Fruit fly (Drosophila melanogaster) whole organism: Measurements from ENCODE around the gene Smvt.

Source experiments
- CG8478 ChIP-seq: fragments of >200 bp; optimal IDR thresholded peaks from 2 replicates; lab custom pipeline; 2018; ENCODE audit warnings: inconsistent platforms
- Dll ChIP-seq: fragments of >200 bp; optimal IDR thresholded peaks from 2 replicates; lab custom pipeline; 2017
- EcR ChIP-seq, 2 experiments: fragments of >200 bp; optimal IDR thresholded peaks; 2 replicates each; lab custom pipeline; 2017; ENCODE audit warnings: missing biosample characterization in 2 of 2, missing genetic modification characterization in 2 of 2, missing genetic modification reagents in 2 of 2
- pan ChIP-seq: fragments of >200 bp; optimal IDR thresholded peaks from 2 replicates; lab custom pipeline; 2017
- psq ChIP-seq: fragments of >200 bp; optimal IDR thresholded peaks from 2 replicates; lab custom pipeline; 2017
- usp ChIP-seq: fragments of >200 bp; optimal IDR thresholded peaks from 2 replicates; lab custom pipeline; 2017; ENCODE audit warnings: missing biosample characterization, missing genetic modification characterization, mixed read lengths

The Smvt gene

dm6 chr3R:31745629-31746081 lies 15.7 kb downstream of the Smvt start, which contains the start of gene awd:
awd (minus strand) TSS chr3R:31746077.
- TF ChIP-seq pan (lab: Kevin White, UChicago) (no peak), CG8478 (lab: Kevin White, UChicago) (no peak), Dll (lab: Kevin White, UChicago) (no peak), EcR (GFP tag; optimal IDR thresholded peaks at IDR 0.05; lab: Kevin White, UChicago) (no peak), usp (GFP tag; lab: Kevin White, UChicago) (no peak), psq (lab: Kevin White, UChicago) (no peak)

DNA sequence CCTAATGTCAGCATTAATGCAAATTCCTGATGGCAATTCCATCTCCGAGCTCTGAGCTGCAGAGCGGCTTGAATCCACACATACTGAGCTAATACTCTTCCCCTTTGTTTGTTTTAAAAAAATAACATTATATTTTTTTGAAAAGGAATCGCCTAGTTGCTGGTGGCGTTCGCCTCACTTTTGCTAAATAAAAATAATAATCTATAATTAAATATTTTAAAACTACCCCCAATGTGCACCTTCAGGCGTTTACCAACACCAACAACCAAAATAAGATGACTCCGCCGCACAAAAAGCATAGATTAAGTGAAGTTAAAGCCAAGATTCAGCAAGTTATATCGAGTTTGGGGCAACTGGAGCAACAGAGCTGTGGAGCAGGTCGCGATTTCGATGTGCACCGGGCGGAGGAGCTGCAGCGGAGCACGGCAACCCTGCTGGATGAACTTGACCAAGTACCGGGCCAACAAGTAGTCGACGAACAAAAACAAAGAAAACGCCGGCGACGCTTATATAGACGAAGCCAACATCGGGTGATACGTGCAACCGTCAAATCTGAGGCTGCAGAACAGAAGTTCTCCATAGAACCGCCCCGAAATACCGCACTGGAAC lies 17.2 kb downstream of the Smvt start, which contains the start of gene CG1896:
CG1896 (plus strand) TSS at position 239 of the 609 bp plus-strand sequence.
- no peak for TF ChIP-seq Dll (lab: Kevin White, UChicago)
- no peak for TF ChIP-seq CG8478 (lab: Kevin White, UChicago)
- TF ChIP-seq psq (lab: Kevin White, UChicago) = no peak
- no peak for TF ChIP-seq EcR (GFP tag; optimal IDR thresholded peaks at IDR 0.05; lab: Kevin White, UChicago)
- no peak for TF ChIP-seq pan (lab: Kevin White, UChicago)
- no peak for TF ChIP-seq usp (GFP tag; lab: Kevin White, UChicago)

DNA sequence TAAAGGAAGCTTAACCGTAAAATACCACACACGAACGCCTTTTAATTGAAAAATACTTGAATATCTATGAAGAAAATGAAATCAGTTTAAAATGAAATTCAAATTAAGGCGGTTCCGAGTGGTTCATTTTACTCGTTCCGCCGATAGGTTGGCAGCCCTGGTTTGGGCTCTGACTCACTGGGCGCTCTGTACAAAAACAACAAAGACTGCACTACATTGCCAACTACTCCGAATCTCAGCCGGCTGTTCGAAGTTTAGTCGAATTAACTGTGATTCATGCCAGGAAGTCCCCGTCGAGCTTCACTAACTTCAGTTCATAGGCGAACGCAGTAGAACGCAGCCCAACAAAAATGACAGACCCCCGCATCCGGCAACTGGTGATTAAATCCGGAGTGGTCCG lies 18.1 kb downstream of the Smvt start, which contains the start of gene Tbca:
Tbca (plus strand) TSS at position 212 of the 400 bp plus-strand sequence.
- TF ChIP-seq Dll (lab: Kevin White, UChicago) (no peak), CG8478 (lab: Kevin White, UChicago) (no peak), psq (lab: Kevin White, UChicago) (no peak), pan (lab: Kevin White, UChicago) (no peak), usp (GFP tag; lab: Kevin White, UChicago) (no peak), EcR (GFP tag; optimal IDR thresholded peaks at IDR 0.05; lab: Kevin White, UChicago) (no peak)

DNA sequence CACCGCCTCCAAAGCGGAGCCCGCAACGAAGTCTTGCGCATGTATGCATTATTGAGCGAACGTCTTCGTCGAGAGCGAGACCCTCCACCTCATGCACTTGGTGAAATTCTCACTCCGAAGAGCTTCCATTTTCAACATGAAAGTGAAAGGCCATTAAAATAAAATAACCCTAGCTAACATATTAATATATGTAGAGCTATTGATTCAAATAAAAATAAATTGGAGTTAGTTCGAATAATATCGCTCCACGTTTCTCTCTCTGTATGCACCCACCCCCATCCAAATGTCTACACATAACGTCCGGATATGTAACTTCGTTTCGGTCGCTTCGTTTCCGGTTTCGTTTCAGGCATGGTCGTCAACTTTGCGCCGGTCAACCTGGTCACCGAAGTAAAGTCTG lies 20.1 kb downstream of the Smvt start:
- TF ChIP-seq psq (lab: Kevin White, UChicago) = no peak
- no peak for TF ChIP-seq Dll (lab: Kevin White, UChicago)
- TF ChIP-seq usp (GFP tag; lab: Kevin White, UChicago) = no peak
- no peak for TF ChIP-seq EcR (GFP tag; optimal IDR thresholded peaks at IDR 0.05; lab: Kevin White, UChicago)
- no peak for TF ChIP-seq CG8478 (lab: Kevin White, UChicago)
- no peak for TF ChIP-seq pan (lab: Kevin White, UChicago)

- TF ChIP-seq pan (lab: Kevin White, UChicago) (no peak), usp (GFP tag; lab: Kevin White, UChicago) (no peak), EcR (GFP tag; optimal IDR thresholded peaks at IDR 0.05; lab: Kevin White, UChicago) (no peak), psq (lab: Kevin White, UChicago) (no peak), Dll (lab: Kevin White, UChicago) (no peak), CG8478 (lab: Kevin White, UChicago) (no peak)
Measured at dm6 chr3R:31739067-31739786, 22.2 kb downstream of the Smvt start.

DNA sequence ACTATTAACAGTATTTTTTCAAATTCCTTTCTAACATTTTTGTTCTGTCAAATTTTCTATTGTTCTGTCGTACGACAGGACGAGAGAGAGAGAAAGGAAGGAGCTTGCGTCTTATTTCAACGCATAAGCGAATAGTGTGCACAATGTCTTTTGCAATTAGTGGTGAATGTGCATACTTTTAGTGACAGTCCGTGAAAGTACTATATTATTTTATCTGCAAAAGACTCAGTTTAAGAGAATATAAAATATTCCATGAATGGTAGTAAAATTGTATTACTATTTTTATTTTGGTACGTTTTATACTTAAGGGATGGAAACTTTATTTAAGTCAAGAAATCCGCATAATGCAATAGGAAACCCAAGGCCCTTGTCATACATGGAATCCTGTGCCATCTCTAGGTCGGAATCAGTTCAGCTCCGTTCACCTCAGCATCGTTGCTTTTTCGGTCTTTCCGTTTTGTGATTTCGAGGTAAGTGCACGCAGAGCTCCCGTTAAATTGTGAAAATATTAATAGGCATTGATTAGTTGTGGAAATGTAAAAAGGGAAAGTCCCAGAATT lies 23.2 kb downstream of the Smvt start, which contains the start of gene eEF1alpha2:
eEF1alpha2 (plus strand) TSS at position 409 of the 560 bp plus-strand sequence.
- TF ChIP-seq usp (GFP tag; lab: Kevin White, UChicago) = no peak
- TF ChIP-seq psq (lab: Kevin White, UChicago) = no peak
- no peak for TF ChIP-seq EcR (GFP tag; optimal IDR thresholded peaks at IDR 0.05; lab: Kevin White, UChicago)
- TF ChIP-seq Dll (lab: Kevin White, UChicago) = no peak
- no peak for TF ChIP-seq CG8478 (lab: Kevin White, UChicago)
- TF ChIP-seq pan (lab: Kevin White, UChicago) = no peak

- no peak for TF ChIP-seq psq (lab: Kevin White, UChicago)
- no peak for TF ChIP-seq CG8478 (lab: Kevin White, UChicago)
- no peak for TF ChIP-seq EcR (GFP tag; optimal IDR thresholded peaks at IDR 0.05; lab: Kevin White, UChicago)
Measured at dm6 chr3R:31736776-31737175, 24.6 kb downstream of the Smvt start, which contains the start of the genes CstF50 and CG11563. CstF50 (minus strand) TSS chr3R:31736963. CG11563 (plus strand) TSS chr3R:31737035.

- no peak for TF ChIP-seq EcR (GFP tag; optimal IDR thresholded peaks at IDR 0.05; lab: Kevin White, UChicago)
Measured at dm6 chr3R:31727773-31728172, 33.6 kb downstream of the Smvt start.

- no peak for TF ChIP-seq EcR (GFP tag; optimal IDR thresholded peaks at IDR 0.05; lab: Kevin White, UChicago)
- TF ChIP-seq usp (GFP tag; lab: Kevin White, UChicago) = no peak
- TF ChIP-seq Dll (lab: Kevin White, UChicago) = no peak
- no peak for TF ChIP-seq psq (lab: Kevin White, UChicago)
- no peak for TF ChIP-seq pan (lab: Kevin White, UChicago)
- no peak for TF ChIP-seq CG8478 (lab: Kevin White, UChicago)
Measured at dm6 chr3R:31726286-31726685, 35.1 kb downstream of the Smvt start.

DNA sequence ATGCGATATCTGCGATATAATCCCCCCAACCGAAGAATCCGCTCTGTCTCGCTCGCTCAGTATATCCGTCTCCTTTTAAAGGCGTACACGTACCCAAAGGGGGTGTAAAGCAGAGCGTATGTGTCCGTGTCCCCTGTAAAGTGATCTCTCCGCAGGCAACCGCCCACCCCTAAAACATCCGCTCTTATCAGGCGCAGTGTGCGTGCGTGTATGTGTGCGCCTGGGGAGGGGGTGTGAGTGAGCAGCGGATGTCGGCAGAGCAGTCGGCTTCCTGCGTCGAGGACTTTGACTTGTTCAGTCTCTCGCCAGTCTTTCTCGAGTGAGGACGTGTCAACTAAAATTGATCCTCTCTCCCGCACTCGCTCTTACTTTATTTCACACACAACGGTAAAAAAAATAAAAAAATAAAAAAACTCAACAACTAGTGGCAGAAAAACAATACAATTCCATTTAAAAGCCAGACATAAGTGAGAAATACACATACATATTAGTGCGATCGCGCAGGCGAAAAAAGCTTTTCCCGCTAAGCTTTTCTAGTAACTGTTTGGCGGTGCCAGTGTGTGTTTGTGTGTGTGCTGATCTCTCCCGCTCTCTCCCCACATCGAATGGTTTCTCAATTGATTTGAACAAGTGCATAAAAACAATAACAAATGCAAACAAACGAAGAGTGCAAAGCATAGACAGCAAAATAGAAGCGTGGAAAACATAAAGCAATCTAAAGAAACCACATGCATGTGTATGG lies 35.7 kb downstream of the Smvt start:
- TF ChIP-seq Dll (lab: Kevin White, UChicago) (peak; percentile 32), EcR (GFP tag; optimal IDR thresholded peaks at IDR 0.05; lab: Kevin White, UChicago) (no peak)
